Fruit fly (Drosophila melanogaster) ovary, adult (tissue): Measurements from ENCODE around the gene Glys.

ENCODE experiments used
- CG17801 ChIP-seq: fragments of 200-800 bp; optimal IDR thresholded peaks from 2 replicates; lab custom pipeline; 2019; ENCODE audit warnings: missing biosample characterization, mild to moderate bottlenecking, missing genetic modification characterization, moderate library complexity; ENCODE audit not compliant: partially characterized antibody

Glys gene

dm6 chr3R:15136015-15136414 lies 11.3 kb downstream of the Glys start:
- TF ChIP-seq CG17801 (GFP tag; lab: Kevin White, UChicago), result no peak

- TF ChIP-seq CG17801 (GFP tag; lab: Kevin White, UChicago), result peak; percentile 78
These were observed 15.7 kb downstream of the Glys start, which contains the start of gene CG42788 for dm6 chr3R:15131677-15132076. Gene CG42788, minus strand, starts transcription at chr3R:15131926.

- no peak for TF ChIP-seq CG17801 (GFP tag; lab: Kevin White, UChicago)
These were observed 16.5 kb downstream of the Glys start for dm6 chr3R:15130873-15131272.

dm6 chr3R:15129998-15130397 lies 17.3 kb downstream of the Glys start:
- no peak for TF ChIP-seq CG17801 (GFP tag; lab: Kevin White, UChicago)

dm6 chr3R:15128646-15129429 lies 18.5 kb downstream of the Glys start:
- TF ChIP-seq CG17801 (GFP tag; lab: Kevin White, UChicago), result no peak

dm6 chr3R:15128060-15128459 lies 19.3 kb downstream of the Glys start:
- TF ChIP-seq CG17801 (GFP tag; lab: Kevin White, UChicago), result no peak

- TF ChIP-seq CG17801 (GFP tag; lab: Kevin White, UChicago), result no peak
These were observed 21.5 kb downstream of the Glys start for dm6 chr3R:15125796-15126195.

- no peak for TF ChIP-seq CG17801 (GFP tag; lab: Kevin White, UChicago)
These were observed 22.8 kb downstream of the Glys start for dm6 chr3R:15124559-15124958.

- no peak for TF ChIP-seq CG17801 (GFP tag; lab: Kevin White, UChicago)
These were observed 24.2 kb downstream of the Glys start for dm6 chr3R:15123036-15123715.

dm6 chr3R:15121599-15122394 lies 25.5 kb downstream of the Glys start:
- TF ChIP-seq CG17801 (GFP tag; lab: Kevin White, UChicago), result no peak

dm6 chr3R:15119730-15120129 lies 27.6 kb downstream of the Glys start:
- no peak for TF ChIP-seq CG17801 (GFP tag; lab: Kevin White, UChicago)

dm6 chr3R:15117765-15118164 lies 29.6 kb downstream of the Glys start:
- TF ChIP-seq CG17801 (GFP tag; lab: Kevin White, UChicago), result no peak

dm6 chr3R:15114465-15115228 lies 32.7 kb downstream of the Glys start:
- TF ChIP-seq CG17801 (GFP tag; lab: Kevin White, UChicago), result peak; percentile 14

dm6 chr3R:15113584-15113983 lies 33.7 kb downstream of the Glys start:
- no peak for TF ChIP-seq CG17801 (GFP tag; lab: Kevin White, UChicago)
